Fruit fly (Drosophila melanogaster) whole organism, embryonic: ENCODE results near the gene CG34384.

Experiments
- ATbp ChIP-seq: fragments of 200-800 bp; sonication (Bioruptor generic); optimal IDR thresholded peaks from 2 replicates; lab custom pipeline; 2017; ENCODE audit warnings: missing biosample characterization, mild to moderate bottlenecking, missing genetic modification characterization, missing genetic modification reagents
- Asciz ChIP-seq: fragments of 200-800 bp; sonication (Bioruptor generic); optimal IDR thresholded peaks from 2 replicates; lab custom pipeline; 2017; ENCODE audit warnings: missing biosample characterization, mild to moderate bottlenecking, missing genetic modification characterization, missing genetic modification reagents
- Bdp1 ChIP-seq: fragments of 200-800 bp; sonication (Bioruptor generic); optimal IDR thresholded peaks from 3 replicates; lab custom pipeline; 2016; ENCODE audit warnings: missing biosample characterization, missing genetic modification characterization
- BtbVII ChIP-seq: fragments of 200-800 bp; sonication (Bioruptor generic); optimal IDR thresholded peaks from 3 replicates; lab custom pipeline; 2017; ENCODE audit warnings: missing biosample characterization, mild to moderate bottlenecking, missing genetic modification characterization
- Bteb2 ChIP-seq: fragments of 200-800 bp; sonication (Bioruptor generic); optimal IDR thresholded peaks from 2 replicates; lab custom pipeline; 2016; ENCODE audit warnings: missing biosample characterization, missing genetic modification characterization
- CG10321 ChIP-seq: fragments of 200-800 bp; sonication (Bioruptor generic); IDR thresholded peaks from 2 replicates; pipeline ENCODE4 v1.3.6; 2022; ENCODE audit warnings: missing biosample characterization, missing genetic modification characterization
- CG10543 ChIP-seq: fragments of 200-800 bp; sonication (Bioruptor generic); optimal IDR thresholded peaks from 3 replicates; lab custom pipeline; 2017; ENCODE audit warnings: missing biosample characterization, mild to moderate bottlenecking, missing genetic modification characterization, moderate library complexity
- CG11247 ChIP-seq: fragments of 200-800 bp; sonication (Bioruptor generic); IDR thresholded peaks from 2 replicates; pipeline ENCODE4 v1.3.6; 2022; ENCODE audit warnings: missing biosample characterization, missing genetic modification characterization
- CG11695 ChIP-seq: fragments of 200-800 bp; sonication (Bioruptor generic); IDR thresholded peaks from 3 replicates; pipeline ENCODE4 v1.3.6; 2022; ENCODE audit warnings: missing biosample characterization, missing genetic modification characterization
- CG12155 ChIP-seq: fragments of 200-800 bp; sonication (Bioruptor generic); optimal IDR thresholded peaks from 3 replicates; lab custom pipeline; 2016; ENCODE audit warnings: missing biosample characterization, missing genetic modification characterization
- CG13287 ChIP-seq: fragments of 200-800 bp; sonication (Bioruptor generic); IDR thresholded peaks from 2 replicates; pipeline ENCODE4 v1.3.6; 2022; ENCODE audit warnings: missing biosample characterization, missing genetic modification characterization; ENCODE audit not compliant: partially characterized antibody
- CG13296 ChIP-seq: fragments of 200-800 bp; sonication (Bioruptor generic); optimal IDR thresholded peaks from 3 replicates; lab custom pipeline; 2018; ENCODE audit warnings: missing biosample characterization, mild to moderate bottlenecking, missing genetic modification characterization
- CG16779 ChIP-seq: fragments of 200-800 bp; sonication (Bioruptor generic); IDR thresholded peaks from 2 replicates; pipeline ENCODE4 v1.3.6; 2022; ENCODE audit warnings: missing biosample characterization, missing genetic modification characterization
- CG16813 ChIP-seq: fragments of 200-800 bp; sonication (Bioruptor generic); IDR thresholded peaks from 3 replicates; pipeline ENCODE4 v1.3.6; 2022; ENCODE audit warnings: missing biosample characterization, missing genetic modification characterization; ENCODE audit not compliant: partially characterized antibody
- CG18011 ChIP-seq: fragments of 200-800 bp; sonication (Bioruptor generic); optimal IDR thresholded peaks from 2 replicates; lab custom pipeline; 2017; ENCODE audit warnings: missing biosample characterization, missing genetic modification characterization, mild to moderate bottlenecking, moderate library complexity, missing genotype
- CG33213 ChIP-seq: fragments of 200-800 bp; sonication (Bioruptor generic); optimal IDR thresholded peaks from 3 replicates; lab custom pipeline; 2016; ENCODE audit warnings: missing biosample characterization, missing genetic modification characterization
- CG3407 ChIP-seq: fragments of 200-800 bp; sonication (Bioruptor generic); optimal IDR thresholded peaks from 2 replicates; lab custom pipeline; 2018; ENCODE audit warnings: missing biosample characterization, mild to moderate bottlenecking, missing genetic modification characterization
- CG43689 ChIP-seq: fragments of 200-800 bp; sonication (Bioruptor generic); IDR thresholded peaks from 2 replicates; pipeline ENCODE4 v1.3.6; 2022; ENCODE audit warnings: missing biosample characterization, missing genetic modification characterization
- CG4424 ChIP-seq: fragments of 200-800 bp; sonication (Bioruptor generic); optimal IDR thresholded peaks from 3 replicates; lab custom pipeline; 2016; ENCODE audit warnings: missing biosample characterization, missing genetic modification characterization
- CG6765 ChIP-seq: fragments of 200-800 bp; sonication (Bioruptor generic); optimal IDR thresholded peaks from 3 replicates; lab custom pipeline; 2017; ENCODE audit warnings: missing biosample characterization, mild to moderate bottlenecking, missing genetic modification characterization
- CG8388 ChIP-seq: fragments of 200-800 bp; sonication (Bioruptor generic); optimal IDR thresholded peaks from 2 replicates; lab custom pipeline; 2019; ENCODE audit warnings: missing biosample characterization, mild to moderate bottlenecking, missing genetic modification characterization, moderate library complexity
- CG8944 ChIP-seq: fragments of 200-800 bp; sonication (Bioruptor generic); optimal IDR thresholded peaks from 3 replicates; lab custom pipeline; 2016; ENCODE audit warnings: missing biosample characterization, missing genetic modification characterization
- Dek ChIP-seq: fragments of 200-800 bp; sonication (Bioruptor generic); optimal IDR thresholded peaks from 3 replicates; lab custom pipeline; 2019; ENCODE audit warnings: missing biosample characterization, mild to moderate bottlenecking, missing genetic modification characterization, moderate library complexity
- Dfd ChIP-seq, 2 experiments: fragments of >200 bp; optimal IDR thresholded peaks; 2 replicates each; lab custom pipeline; 2017; ENCODE audit warnings: missing biosample characterization in 2 of 2, missing genetic modification characterization in 2 of 2
- Doc2 ChIP-seq: fragments of 200-800 bp; sonication (Bioruptor generic); IDR thresholded peaks from 2 replicates; pipeline ENCODE4 v1.3.6; 2022; ENCODE audit warnings: missing biosample characterization, missing genetic modification characterization
- Gsc ChIP-seq: fragments of 200-800 bp; sonication (Bioruptor generic); IDR thresholded peaks from 2 replicates; pipeline ENCODE4 v1.3.6; 2022; ENCODE audit warnings: missing biosample characterization, missing genetic modification characterization
- HLH4C ChIP-seq: fragments of 200-800 bp; sonication (Bioruptor generic); IDR thresholded peaks from 3 replicates; pipeline ENCODE4 v1.3.6; 2022; ENCODE audit warnings: missing biosample characterization, missing genetic modification characterization; ENCODE audit not compliant: partially characterized antibody
- Hmx ChIP-seq: fragments of 200-800 bp; sonication (Bioruptor generic); optimal IDR thresholded peaks from 2 replicates; lab custom pipeline; 2016; ENCODE audit warnings: missing biosample characterization, missing genetic modification characterization
- Hr39 ChIP-seq: fragments of >200 bp; optimal IDR thresholded peaks from 2 replicates; lab custom pipeline; 2017
- Mes4 ChIP-seq: fragments of 200-800 bp; sonication (Bioruptor generic); optimal IDR thresholded peaks from 2 replicates; lab custom pipeline; 2016; ENCODE audit warnings: missing biosample characterization, missing genetic modification characterization
- Opbp ChIP-seq: fragments of 200-800 bp; sonication (Bioruptor generic); IDR thresholded peaks from 3 replicates; pipeline ENCODE4 v1.3.6; 2022; ENCODE audit warnings: missing biosample characterization, missing genetic modification characterization; ENCODE audit not compliant: partially characterized antibody
- Rfx ChIP-seq: fragments of 200-800 bp; sonication (Bioruptor generic); IDR thresholded peaks from 2 replicates; pipeline ENCODE4 v1.3.6; 2022; ENCODE audit warnings: missing biosample characterization, missing genetic modification characterization
- Spps ChIP-seq: fragments of 200-800 bp; sonication (Bioruptor generic); optimal IDR thresholded peaks from 2 replicates; lab custom pipeline; 2018; ENCODE audit warnings: missing biosample characterization, mild to moderate bottlenecking, missing genetic modification characterization
- YL-1 ChIP-seq: fragments of 200-800 bp; sonication (Bioruptor generic); optimal IDR thresholded peaks from 3 replicates; lab custom pipeline; 2017; ENCODE audit warnings: missing biosample characterization, mild to moderate bottlenecking, missing genetic modification characterization
- abd-A ChIP-seq: fragments of 200-800 bp; sonication (Bioruptor generic); optimal IDR thresholded peaks from 3 replicates; lab custom pipeline; 2019; ENCODE audit warnings: missing biosample characterization, mild to moderate bottlenecking, missing genetic modification characterization, moderate library complexity
- ac ChIP-seq: fragments of 200-800 bp; sonication (Bioruptor generic); optimal IDR thresholded peaks from 3 replicates; lab custom pipeline; 2017; ENCODE audit warnings: missing biosample characterization, mild to moderate bottlenecking, missing genetic modification characterization
- br ChIP-seq: fragments of >200 bp; optimal IDR thresholded peaks from 2 replicates; lab custom pipeline; 2017
- bsh ChIP-seq, 2 experiments: fragments of 200-800 bp; sonication (Bioruptor generic); optimal IDR thresholded peaks; 2 replicates each; lab custom pipeline; 2017 to 2018; ENCODE audit warnings: mild to moderate bottlenecking in 2 of 2, missing biosample characterization in 2 of 2, missing genetic modification characterization in 2 of 2, moderate library complexity in 1 of 2
- cwo ChIP-seq: fragments of 200-800 bp; sonication (Bioruptor generic); optimal IDR thresholded peaks from 3 replicates; lab custom pipeline; 2017; ENCODE audit warnings: missing biosample characterization, missing genetic modification characterization, mild to moderate bottlenecking, moderate library complexity, missing genetic modification reagents
- emc ChIP-seq: fragments of 200-800 bp; sonication (Bioruptor generic); optimal IDR thresholded peaks from 2 replicates; lab custom pipeline; 2016; ENCODE audit warnings: missing biosample characterization, missing genetic modification characterization
- grau ChIP-seq: fragments of 200-800 bp; optimal IDR thresholded peaks from 3 replicates; lab custom pipeline; 2019; ENCODE audit warnings: missing biosample characterization, mild to moderate bottlenecking, missing genetic modification characterization, moderate library complexity
- her ChIP-seq: fragments of 200-800 bp; sonication (Bioruptor generic); optimal IDR thresholded peaks from 2 replicates; lab custom pipeline; 2016; ENCODE audit warnings: missing biosample characterization, missing genetic modification characterization
- hth ChIP-seq: fragments of >200 bp; optimal IDR thresholded peaks from 2 replicates; lab custom pipeline; 2017; ENCODE audit warnings: inconsistent platforms
- jigr1 ChIP-seq: fragments of 200-800 bp; sonication (Bioruptor generic); IDR thresholded peaks from 3 replicates; pipeline ENCODE4 v1.3.6; 2022; ENCODE audit warnings: missing biosample characterization, missing genetic modification characterization
- kni ChIP-seq: fragments of 200-800 bp; sonication (Bioruptor generic); optimal IDR thresholded peaks from 3 replicates; lab custom pipeline; 2017; ENCODE audit warnings: mild to moderate bottlenecking, missing biosample characterization, missing genetic modification reagents, missing genetic modification characterization
- luna ChIP-seq: fragments of 200-800 bp; sonication (Bioruptor generic); optimal IDR thresholded peaks from 2 replicates; lab custom pipeline; 2016; ENCODE audit warnings: missing biosample characterization, missing genetic modification characterization
- pho ChIP-seq: fragments of 200-800 bp; sonication (Bioruptor generic); optimal IDR thresholded peaks from 2 replicates; lab custom pipeline; 2016; ENCODE audit warnings: missing biosample characterization, missing genetic modification characterization
- shn ChIP-seq: fragments of 200-800 bp; sonication (Bioruptor generic); optimal IDR thresholded peaks from 3 replicates; lab custom pipeline; 2016; ENCODE audit warnings: missing biosample characterization, missing genetic modification characterization
- sob ChIP-seq: fragments of 200-800 bp; sonication (Bioruptor generic); IDR thresholded peaks from 2 replicates; pipeline ENCODE4 v1.3.6; 2022; ENCODE audit warnings: missing biosample characterization, missing genetic modification characterization
- trh ChIP-seq: fragments of 200-800 bp; sonication (Bioruptor generic); optimal IDR thresholded peaks from 2 replicates; lab custom pipeline; 2016; ENCODE audit warnings: missing biosample characterization, missing genetic modification characterization
- tx ChIP-seq: fragments of 200-800 bp; sonication (Bioruptor generic); optimal IDR thresholded peaks from 2 replicates; lab custom pipeline; 2016; ENCODE audit warnings: missing biosample characterization, missing genetic modification characterization
- zen ChIP-seq: fragments of 200-800 bp; sonication (Bioruptor generic); optimal IDR thresholded peaks from 3 replicates; lab custom pipeline; 2018; ENCODE audit warnings: missing biosample characterization, mild to moderate bottlenecking, missing genetic modification characterization, moderate library complexity

Gene CG34384

dm6 chr3R:7895457-7895856 lies 81.3 kb downstream of the CG34384 start (continued):
- peak; percentile 67; the same call in 1 of the 2 replicates for TF ChIP-seq CG16779 (GFP tag; lab: Robert Waterston, UW)
- TF ChIP-seq Gsc (GFP tag; lab: Robert Waterston, UW) = no peak
- no peak for TF ChIP-seq CG8944 (GFP tag; lab: Kevin White, UChicago)
- TF ChIP-seq YL-1 (GFP tag; lab: Kevin White, UChicago) = no peak
- TF ChIP-seq Bteb2 = peak; percentile 32
- TF ChIP-seq BtbVII (GFP tag; lab: Kevin White, UChicago) = peak; percentile 62
- TF ChIP-seq luna (GFP tag; lab: Kevin White, UChicago) = no peak
- TF ChIP-seq ac (GFP tag; lab: Kevin White, UChicago) = no peak
- no peak for TF ChIP-seq zen
- TF ChIP-seq grau (tag; lab: Kevin White, UChicago) = peak; percentile 83
- TF ChIP-seq CG12155 (GFP tag; lab: Kevin White, UChicago) = peak; percentile 53
- no peak for TF ChIP-seq Opbp (GFP tag; lab: Robert Waterston, UW)
- peak; percentile 52 for TF ChIP-seq pho (GFP tag; lab: Kevin White, UChicago)
- no peak for TF ChIP-seq CG4424 (GFP tag; lab: Kevin White, UChicago)
- peak; percentile 3 for TF ChIP-seq CG6765 (GFP tag; lab: Kevin White, UChicago)
- peak; percentile 52 for TF ChIP-seq Hmx (GFP tag; lab: Kevin White, UChicago)
- peak; percentile 90 for TF ChIP-seq CG11695 (GFP tag; lab: Robert Waterston, UW)
- no peak for TF ChIP-seq Mes4 (GFP tag; lab: Kevin White, UChicago)
- no peak for TF ChIP-seq CG16813
- no peak for TF ChIP-seq hth
- no peak for TF ChIP-seq CG8388
- no peak for TF ChIP-seq emc (GFP tag; lab: Kevin White, UChicago)
- peak in 1 of 2 experiments; percentile 73 for TF ChIP-seq bsh (GFP tag; optimal IDR thresholded peaks at IDR 0.05; lab: Kevin White, UChicago)
- TF ChIP-seq kni (GFP tag; lab: Kevin White, UChicago) = no peak
- TF ChIP-seq CG10543 (GFP tag; lab: Kevin White, UChicago) = no peak
- no peak for TF ChIP-seq Bdp1 (GFP tag; lab: Kevin White, UChicago)
- TF ChIP-seq CG13296 = peak; percentile 69
- TF ChIP-seq trh (GFP tag; lab: Kevin White, UChicago) = no peak
- TF ChIP-seq Spps (tag; lab: Kevin White, UChicago) = no peak
- TF ChIP-seq shn (GFP tag; lab: Kevin White, UChicago) = no peak
- no peak for TF ChIP-seq abd-A (tag; lab: Kevin White, UChicago)
- TF ChIP-seq CG13287 (GFP tag; lab: Robert Waterston, UW) = no peak
- peak; percentile 54 for TF ChIP-seq CG43689
- no peak for TF ChIP-seq Dek (tag; lab: Kevin White, UChicago)
- no peak for TF ChIP-seq CG18011 (GFP tag; lab: Kevin White, UChicago)
- no peak for TF ChIP-seq Dfd (GFP tag; optimal IDR thresholded peaks at IDR 0.05; lab: Kevin White, UChicago)
- 0 out of 3 replicates have a peak, but pooled peaks have one; percentile 20 for TF ChIP-seq jigr1 (GFP tag; lab: Robert Waterston, UW)
- TF ChIP-seq ATbp (GFP tag; lab: Kevin White, UChicago) = no peak
- no peak for TF ChIP-seq HLH4C (GFP tag; lab: Robert Waterston, UW)
- peak; percentile 77 for TF ChIP-seq cwo (GFP tag; lab: Kevin White, UChicago)
- TF ChIP-seq CG33213 (GFP tag; lab: Kevin White, UChicago) = peak; percentile 22
- TF ChIP-seq Asciz (GFP tag; lab: Kevin White, UChicago) = peak; percentile 54
- TF ChIP-seq Rfx (GFP tag; lab: Robert Waterston, UW) = peak; percentile 88
- TF ChIP-seq Doc2 (GFP tag; lab: Robert Waterston, UW) = no peak
- peak; percentile 75 for TF ChIP-seq sob (GFP tag; lab: Robert Waterston, UW)
- no peak for TF ChIP-seq br (lab: Kevin White, UChicago)
- TF ChIP-seq CG3407 (GFP tag; lab: Kevin White, UChicago) = no peak
- peak; percentile 57; the same call in 1 of the 2 replicates for TF ChIP-seq CG11247
- no peak for TF ChIP-seq tx
- peak; percentile 48 for TF ChIP-seq her (GFP tag; lab: Kevin White, UChicago)
- no peak for TF ChIP-seq Hr39 (lab: Kevin White, UChicago)
- no peak for TF ChIP-seq CG10321
